Fruit fly (Drosophila melanogaster) whole organism, embryonic: ENCODE measurements around the gene CG31636.
A peak's percentile ranks its signal among the peaks of the same experiment; 100 is the strongest.

Experiments used
- Atf6 ChIP-seq: fragments of 200-800 bp; sonication (Bioruptor generic); IDR thresholded peaks from 2 replicates; pipeline ENCODE4 v1.3.6; 2022; ENCODE audit warnings: missing biosample characterization, missing genetic modification characterization
- CG10431 ChIP-seq: fragments of 200-800 bp; sonication (Bioruptor generic); optimal IDR thresholded peaks from 3 replicates; lab custom pipeline; 2018; ENCODE audit warnings: missing biosample characterization, mild to moderate bottlenecking, missing genetic modification characterization
- CG10959 ChIP-seq: fragments of 200-800 bp; sonication (Bioruptor generic); IDR thresholded peaks from 2 replicates; pipeline ENCODE4 v1.3.6; 2022; ENCODE audit warnings: missing biosample characterization, missing genetic modification characterization
- CG11504 ChIP-seq: fragments of 200-800 bp; sonication (Bioruptor generic); optimal IDR thresholded peaks from 3 replicates; lab custom pipeline; 2019; ENCODE audit warnings: missing biosample characterization, mild to moderate bottlenecking, missing genetic modification characterization, moderate library complexity
- CG11695 ChIP-seq: fragments of 200-800 bp; sonication (Bioruptor generic); IDR thresholded peaks from 3 replicates; pipeline ENCODE4 v1.3.6; 2022; ENCODE audit warnings: missing biosample characterization, missing genetic modification characterization
- CG12769 ChIP-seq: fragments of 200-800 bp; sonication (Bioruptor generic); optimal IDR thresholded peaks from 2 replicates; lab custom pipeline; 2019; ENCODE audit warnings: missing biosample characterization, mild to moderate bottlenecking, missing genetic modification characterization, moderate library complexity
- CG18764 ChIP-seq: fragments of 200-800 bp; sonication (Bioruptor generic); optimal IDR thresholded peaks from 3 replicates; lab custom pipeline; 2016; ENCODE audit warnings: missing biosample characterization, missing genetic modification characterization
- CG2199 ChIP-seq: fragments of 200-800 bp; sonication (Bioruptor generic); IDR thresholded peaks from 3 replicates; pipeline ENCODE4 v1.3.6; 2022; ENCODE audit warnings: missing biosample characterization, missing genetic modification characterization
- CG2889 ChIP-seq: fragments of 200-800 bp; sonication (Bioruptor generic); IDR thresholded peaks from 3 replicates; pipeline ENCODE4 v1.3.6; 2022; ENCODE audit warnings: missing biosample characterization, missing genetic modification characterization
- CG3065 ChIP-seq: fragments of 200-800 bp; sonication (Bioruptor generic); optimal IDR thresholded peaks from 2 replicates; lab custom pipeline; 2016; ENCODE audit warnings: missing biosample characterization, missing genetic modification characterization
- CG32532 ChIP-seq: fragments of 200-800 bp; sonication (Bioruptor generic); IDR thresholded peaks from 2 replicates; pipeline ENCODE4 v1.3.6; 2022; ENCODE audit warnings: missing biosample characterization, missing genetic modification characterization
- CG33557 ChIP-seq: fragments of 200-800 bp; sonication (Bioruptor generic); optimal IDR thresholded peaks from 2 replicates; lab custom pipeline; 2019; ENCODE audit warnings: missing biosample characterization, mild to moderate bottlenecking, missing genetic modification characterization, moderate library complexity
- CG34422 ChIP-seq: fragments of 200-800 bp; sonication (Bioruptor generic); IDR thresholded peaks from 3 replicates; pipeline ENCODE4 v1.3.6; 2022; ENCODE audit warnings: missing biosample characterization, missing genetic modification characterization
- CG3838 ChIP-seq: fragments of 200-800 bp; sonication (Bioruptor generic); optimal IDR thresholded peaks from 3 replicates; lab custom pipeline; 2016; ENCODE audit warnings: missing biosample characterization, missing genetic modification characterization
- CG4282 ChIP-seq: fragments of 200-800 bp; sonication (Bioruptor generic); optimal IDR thresholded peaks from 2 replicates; lab custom pipeline; 2016; ENCODE audit warnings: missing biosample characterization, missing genetic modification characterization
- CG5953 ChIP-seq: fragments of 200-800 bp; sonication (Bioruptor generic); IDR thresholded peaks from 2 replicates; pipeline ENCODE4 v1.3.6; 2022; ENCODE audit warnings: missing biosample characterization, missing genetic modification characterization
- CG7786 ChIP-seq: fragments of 200-800 bp; sonication (Bioruptor generic); optimal IDR thresholded peaks from 2 replicates; lab custom pipeline; 2016; ENCODE audit warnings: missing biosample characterization, missing genetic modification characterization
- CG8089 ChIP-seq: fragments of 200-800 bp; sonication (Bioruptor generic); optimal IDR thresholded peaks from 3 replicates; lab custom pipeline; 2016; ENCODE audit warnings: missing biosample characterization, missing genetic modification characterization
- CkIIα-i1 ChIP-seq: fragments of 200-800 bp; sonication (Bioruptor generic); IDR thresholded peaks from 2 replicates; pipeline ENCODE4 v1.3.6; 2022; ENCODE audit warnings: missing biosample characterization, missing genetic modification characterization
- HLH3B ChIP-seq: fragments of 200-800 bp; sonication (Bioruptor generic); IDR thresholded peaks from 2 replicates; pipeline ENCODE4 v1.3.6; 2022; ENCODE audit warnings: missing biosample characterization, missing genetic modification characterization
- HLH54F ChIP-seq: fragments of 200-800 bp; sonication (Bioruptor generic); optimal IDR thresholded peaks from 3 replicates; lab custom pipeline; 2016; ENCODE audit warnings: missing biosample characterization, missing genetic modification characterization
- Hey ChIP-seq: fragments of 200-800 bp; sonication (Bioruptor generic); optimal IDR thresholded peaks from 3 replicates; lab custom pipeline; 2018; ENCODE audit warnings: missing biosample characterization, mild to moderate bottlenecking, missing genetic modification characterization
- HmgD ChIP-seq: fragments of 200-800 bp; sonication (Bioruptor generic); optimal IDR thresholded peaks from 3 replicates; lab custom pipeline; 2016; ENCODE audit warnings: missing biosample characterization, missing genetic modification characterization
- Hmr ChIP-seq: fragments of 200-800 bp; sonication (Bioruptor generic); optimal IDR thresholded peaks from 3 replicates; lab custom pipeline; 2017; ENCODE audit warnings: mild to moderate bottlenecking, missing biosample characterization, missing genetic modification reagents, missing genetic modification characterization
- Hr3 ChIP-seq: fragments of 200-800 bp; sonication (Bioruptor generic); optimal IDR thresholded peaks from 3 replicates; lab custom pipeline; 2016; ENCODE audit warnings: missing biosample characterization, missing genetic modification characterization
- Meics ChIP-seq: fragments of 200-800 bp; sonication (Bioruptor generic); optimal IDR thresholded peaks from 2 replicates; lab custom pipeline; 2017; ENCODE audit warnings: missing biosample characterization, mild to moderate bottlenecking, missing genetic modification characterization
- NC2α ChIP-seq: fragments of 200-800 bp; sonication (Bioruptor generic); optimal IDR thresholded peaks from 2 replicates; lab custom pipeline; 2016; ENCODE audit warnings: missing biosample characterization, missing genetic modification characterization
- NFAT ChIP-seq: fragments of 200-800 bp; sonication (Bioruptor generic); IDR thresholded peaks from 2 replicates; pipeline ENCODE4 v1.3.6; 2022; ENCODE audit warnings: missing biosample characterization, missing genetic modification characterization
- Pdp1 ChIP-seq, 2 experiments: fragments of 200-800 bp; sonication (Bioruptor generic); optimal IDR thresholded peaks; 3 replicates each; lab custom pipeline; 2016; ENCODE audit warnings: missing biosample characterization in 2 of 2, missing genetic modification characterization in 2 of 2, mild to moderate bottlenecking in 1 of 2, moderate library complexity in 1 of 2
- Sry-β ChIP-seq: fragments of 200-800 bp; sonication (Bioruptor generic); optimal IDR thresholded peaks from 2 replicates; lab custom pipeline; 2018; ENCODE audit warnings: missing biosample characterization, mild to moderate bottlenecking, missing genetic modification characterization, moderate library complexity
- Stat92E ChIP-seq, 3 experiments: fragments of >200 bp in 2 of 3; fragments of 200-800 bp in 1 of 3; sonication (Bioruptor generic) in 1 of 3; optimal IDR thresholded peaks; 2 replicates each; lab custom pipeline; 2017 to 2019; ENCODE audit warnings: missing biosample characterization in 3 of 3, missing genetic modification characterization in 3 of 3, mild to moderate bottlenecking in 1 of 3, moderate library complexity in 1 of 3
- Usf ChIP-seq: fragments of 200-800 bp; sonication (Bioruptor generic); optimal IDR thresholded peaks from 2 replicates; lab custom pipeline; 2017; ENCODE audit warnings: missing genotype, missing biosample characterization, missing genetic modification characterization
- ab ChIP-seq: fragments of 200-800 bp; sonication (Bioruptor generic); optimal IDR thresholded peaks from 2 replicates; lab custom pipeline; 2016; ENCODE audit warnings: missing biosample characterization, missing genetic modification characterization
- az2 ChIP-seq: fragments of 200-800 bp; sonication (Bioruptor generic); optimal IDR thresholded peaks from 3 replicates; lab custom pipeline; 2016; ENCODE audit warnings: missing biosample characterization, missing genetic modification characterization
- cad ChIP-seq: fragments of >200 bp; optimal IDR thresholded peaks from 2 replicates; lab custom pipeline; 2017; ENCODE audit warnings: missing biosample characterization, missing genetic modification characterization
- cg ChIP-seq: fragments of 200-800 bp; sonication (Bioruptor generic); optimal IDR thresholded peaks from 3 replicates; lab custom pipeline; 2019; ENCODE audit warnings: missing biosample characterization, mild to moderate bottlenecking, missing genetic modification characterization, moderate library complexity
- dati ChIP-seq: fragments of 200-800 bp; sonication (Bioruptor generic); IDR thresholded peaks from 2 replicates; pipeline ENCODE4 v1.3.6; 2022; ENCODE audit warnings: missing biosample characterization, missing genetic modification characterization
- dpn ChIP-seq, 2 experiments: fragments of 200-800 bp; sonication (Bioruptor generic); optimal IDR thresholded peaks; 3 replicates each; lab custom pipeline; 2016; ENCODE audit warnings: missing biosample characterization in 2 of 2, missing genetic modification characterization in 2 of 2
- en ChIP-seq: fragments of 200-800 bp; sonication (Bioruptor generic); optimal IDR thresholded peaks from 2 replicates; lab custom pipeline; 2016; ENCODE audit warnings: missing biosample characterization, missing genetic modification characterization
- fd3F ChIP-seq: fragments of 200-800 bp; sonication (Bioruptor generic); optimal IDR thresholded peaks from 2 replicates; lab custom pipeline; 2018; ENCODE audit warnings: missing biosample characterization, mild to moderate bottlenecking, missing genetic modification characterization, moderate library complexity
- gsb ChIP-seq: fragments of 200-800 bp; sonication (Bioruptor generic); IDR thresholded peaks from 2 replicates; pipeline ENCODE4 v1.3.6; 2022; ENCODE audit warnings: missing biosample characterization, missing genetic modification characterization
- h ChIP-seq: fragments of >200 bp; optimal IDR thresholded peaks from 2 replicates; lab custom pipeline; 2017
- hth ChIP-seq: fragments of >200 bp; optimal IDR thresholded peaks from 2 replicates; lab custom pipeline; 2017; ENCODE audit warnings: inconsistent platforms
- kah ChIP-seq: fragments of 200-800 bp; sonication (Bioruptor generic); optimal IDR thresholded peaks from 2 replicates; lab custom pipeline; 2018; ENCODE audit warnings: missing biosample characterization, mild to moderate bottlenecking, missing genetic modification characterization
- kay ChIP-seq: fragments of 200-800 bp; sonication (Bioruptor generic); optimal IDR thresholded peaks from 2 replicates; lab custom pipeline; 2016; ENCODE audit warnings: missing biosample characterization, missing genetic modification characterization
- lilli ChIP-seq: fragments of 200-800 bp; sonication (Bioruptor generic); optimal IDR thresholded peaks from 3 replicates; lab custom pipeline; 2016; ENCODE audit warnings: missing biosample characterization, missing genetic modification characterization
- mam ChIP-seq: fragments of 200-800 bp; sonication (Bioruptor generic); optimal IDR thresholded peaks from 3 replicates; lab custom pipeline; 2016; ENCODE audit warnings: missing biosample characterization, missing genetic modification characterization
- mld ChIP-seq: fragments of 200-800 bp; sonication (Bioruptor generic); IDR thresholded peaks from 3 replicates; pipeline ENCODE4 v1.3.6; 2022; ENCODE audit warnings: missing biosample characterization, missing genetic modification characterization; ENCODE audit not compliant: partially characterized antibody
- nau ChIP-seq: fragments of 200-800 bp; sonication (Bioruptor generic); optimal IDR thresholded peaks from 3 replicates; lab custom pipeline; 2017; ENCODE audit warnings: missing biosample characterization, mild to moderate bottlenecking, missing genetic modification characterization, missing genetic modification reagents
- row ChIP-seq: fragments of 200-800 bp; sonication (Bioruptor generic); IDR thresholded peaks from 3 replicates; pipeline ENCODE4 v1.3.6; 2022; ENCODE audit warnings: missing biosample characterization, missing genetic modification characterization
- run ChIP-seq: fragments of 200-800 bp; sonication (Bioruptor generic); optimal IDR thresholded peaks from 3 replicates; lab custom pipeline; 2018; ENCODE audit warnings: missing biosample characterization, mild to moderate bottlenecking, missing genetic modification characterization
- so ChIP-seq: fragments of 200-800 bp; sonication (Bioruptor generic); IDR thresholded peaks from 3 replicates; pipeline ENCODE4 v1.3.6; 2022; ENCODE audit warnings: missing biosample characterization, missing genetic modification characterization

CG31636 gene

dm6 chr2L:6611374-6612005, 46.5 kb downstream of the CG31636 start (continued):
- TF ChIP-seq CG2889 (GFP tag; lab: Robert Waterston, UW) (no peak), CG34422 (GFP tag; lab: Robert Waterston, UW) (no peak), gsb (GFP tag; lab: Robert Waterston, UW) (no peak), en (GFP tag; lab: Kevin White, UChicago) (no peak), CG8089 (GFP tag; lab: Kevin White, UChicago) (no peak), CG10959 (no peak), CG2199 (0 out of 3 replicates have a peak, but pooled peaks have one; percentile 39), Hmr (GFP tag; lab: Kevin White, UChicago) (no peak), ab (no peak), CkIIα-i1 (GFP tag; lab: Robert Waterston, UW) (no peak), CG18764 (GFP tag; lab: Kevin White, UChicago) (no peak), CG7786 (GFP tag; lab: Kevin White, UChicago) (no peak), h (lab: Kevin White, UChicago) (no peak), dpn (GFP tag; optimal IDR thresholded peaks at IDR 0.05; lab: Kevin White, UChicago) (no peak), CG5953 (GFP tag; lab: Robert Waterston, UW) (no peak), CG11504 (peak; percentile 47), nau (peak; percentile 10), row (peak; percentile 38; the same call in 1 of the 3 replicates), Meics (GFP tag; lab: Kevin White, UChicago) (no peak), hth (no peak), CG32532 (GFP tag; lab: Robert Waterston, UW) (no peak), Stat92E (GFP tag; optimal IDR thresholded peaks at IDR 0.05; lab: Kevin White, UChicago) (no peak), CG3838 (GFP tag; lab: Kevin White, UChicago) (no peak), fd3F (GFP tag; lab: Kevin White, UChicago) (no peak), cg (GFP tag; lab: Kevin White, UChicago) (peak; percentile 58), cad (GFP tag; lab: Kevin White, UChicago) (no peak), mam (GFP tag; lab: Kevin White, UChicago) (no peak), NFAT (GFP tag; lab: Robert Waterston, UW) (no peak), Hr3 (GFP tag; lab: Kevin White, UChicago) (no peak), so (GFP tag; lab: Robert Waterston, UW) (no peak), lilli (GFP tag; lab: Kevin White, UChicago) (no peak), HLH3B (no peak), NC2α (GFP tag; lab: Kevin White, UChicago) (no peak), Hey (no peak), Pdp1 (GFP tag; optimal IDR thresholded peaks at IDR 0.05; lab: Kevin White, UChicago) (no peak), CG4282 (no peak), CG10431 (GFP tag; lab: Kevin White, UChicago) (no peak), HLH54F (no peak), kay (GFP tag; lab: Kevin White, UChicago) (no peak), Atf6 (GFP tag; lab: Robert Waterston, UW) (peak; percentile 44; the same call in 1 of the 2 replicates), CG3065 (GFP tag; lab: Kevin White, UChicago) (no peak), HmgD (GFP tag; lab: Kevin White, UChicago) (no peak), CG12769 (tag; lab: Kevin White, UChicago) (no peak), CG11695 (GFP tag; lab: Robert Waterston, UW) (peak; percentile 55; the same call in 2 of the 3 replicates), az2 (GFP tag; lab: Kevin White, UChicago) (no peak), CG33557 (no peak), kah (no peak), dati (GFP tag; lab: Robert Waterston, UW) (no peak), Usf (GFP tag; lab: Kevin White, UChicago) (no peak), Sry-β (no peak), run (tag; lab: Kevin White, UChicago) (no peak), mld (GFP tag; lab: Robert Waterston, UW) (no peak)
